Fruit fly (Drosophila melanogaster) whole organism, wandering third instar larva: Measurements from ENCODE around the gene CG13063.
A peak's percentile ranks its signal among the peaks of the same experiment; 100 is the strongest.

ENCODE experiments used
- Abd-B ChIP-seq: fragments of >200 bp; optimal IDR thresholded peaks from 2 replicates; lab custom pipeline; 2017; ENCODE audit warnings: missing biosample characterization, missing genetic modification characterization
- CG32264 ChIP-seq: fragments of 200-800 bp; sonication (Bioruptor generic); optimal IDR thresholded peaks from 2 replicates; lab custom pipeline; 2016; ENCODE audit warnings: missing biosample characterization, missing genetic modification characterization
- CG9705 ChIP-seq: fragments of 200-800 bp; sonication (Bioruptor generic); optimal IDR thresholded peaks from 2 replicates; lab custom pipeline; 2018; ENCODE audit warnings: missing biosample characterization, mild to moderate bottlenecking, missing genetic modification characterization
- CrebA ChIP-seq: fragments of 200-800 bp; sonication (Bioruptor generic); optimal IDR thresholded peaks from 2 replicates; lab custom pipeline; 2016; ENCODE audit warnings: missing biosample characterization, mild to moderate bottlenecking, missing genetic modification characterization, borderline replicate concordance
- Dfd ChIP-seq: fragments of >200 bp; optimal IDR thresholded peaks from 2 replicates; lab custom pipeline; 2017; ENCODE audit warnings: missing biosample characterization, missing genetic modification characterization
- GATAd ChIP-seq: sonication (Bioruptor generic); optimal IDR thresholded peaks from 2 replicates; lab custom pipeline; 2016; ENCODE audit warnings: missing biosample characterization, missing genetic modification characterization
- HLH106 ChIP-seq: fragments of 200-800 bp; optimal IDR thresholded peaks from 3 replicates; lab custom pipeline; 2019; ENCODE audit warnings: missing biosample characterization, mild to moderate bottlenecking, missing genetic modification characterization, moderate library complexity
- Hr78 ChIP-seq: fragments of >200 bp; optimal IDR thresholded peaks from 2 replicates; lab custom pipeline; 2017; ENCODE audit warnings: missing biosample characterization, missing genetic modification characterization
- Hr83 ChIP-seq: fragments of 200-300 bp; sonication (Bioruptor generic); optimal IDR thresholded peaks from 2 replicates; lab custom pipeline; 2016; ENCODE audit warnings: missing biosample characterization, mild to moderate bottlenecking, missing genetic modification characterization, moderate library complexity; ENCODE audit not compliant: poor library complexity, severe bottlenecking
- Jra ChIP-seq: sonication (Bioruptor generic); optimal IDR thresholded peaks from 2 replicates; lab custom pipeline; 2016; ENCODE audit warnings: missing biosample characterization, missing genetic modification characterization
- Mio ChIP-seq: sonication (Bioruptor generic); optimal IDR thresholded peaks from 2 replicates; lab custom pipeline; 2016; ENCODE audit warnings: missing biosample characterization, missing genetic modification characterization
- Myc ChIP-seq: fragments of >200 bp; optimal IDR thresholded peaks from 2 replicates; lab custom pipeline; 2017
- N ChIP-seq: fragments of >200 bp; optimal IDR thresholded peaks from 2 replicates; lab custom pipeline; 2018; ENCODE audit warnings: missing biosample characterization, missing external identifiers, missing genetic modification characterization
- OdsH ChIP-seq: fragments of 200-800 bp; sonication (Bioruptor generic); optimal IDR thresholded peaks from 2 replicates; lab custom pipeline; 2016; ENCODE audit warnings: missing biosample characterization, mild to moderate bottlenecking, missing genetic modification characterization
- Rel ChIP-seq, 2 experiments: fragments of 200-800 bp; sonication (Bioruptor generic) in 1 of 2; optimal IDR thresholded peaks; 2 replicates in 1 of 2; 3 replicates in 1 of 2; lab custom pipeline; 2016 to 2019; ENCODE audit warnings: mild to moderate bottlenecking in 2 of 2, missing biosample characterization in 2 of 2, missing genetic modification characterization in 2 of 2, moderate library complexity in 1 of 2
- Sp1 ChIP-seq: fragments of 200-800 bp; sonication (Bioruptor generic); optimal IDR thresholded peaks from 3 replicates; lab custom pipeline; 2019; ENCODE audit warnings: missing biosample characterization, mild to moderate bottlenecking, missing genetic modification characterization, moderate library complexity
- br ChIP-seq: fragments of 200-800 bp; sonication (Bioruptor generic); optimal IDR thresholded peaks from 2 replicates; lab custom pipeline; 2016; ENCODE audit warnings: missing biosample characterization, missing genetic modification characterization
- brk ChIP-seq: fragments of 200-800 bp; sonication (Bioruptor generic); optimal IDR thresholded peaks from 2 replicates; lab custom pipeline; 2016; ENCODE audit warnings: missing biosample characterization, mild to moderate bottlenecking, missing genetic modification characterization
- dl ChIP-seq, 2 experiments: fragments of 175-275, 200-275 bp in 1 of 2; fragments of 200-275 bp in 1 of 2; sonication (Bioruptor generic); optimal IDR thresholded peaks; lab custom pipeline; 2018; ENCODE audit warnings: mild to moderate bottlenecking in 2 of 2, missing biosample characterization in 2 of 2, missing genetic modification characterization in 2 of 2, moderate library complexity in 2 of 2; ENCODE audit not compliant: partially characterized antibody in 2 of 2, insufficient read depth in 1 of 2
- dmrt93B ChIP-seq: fragments of 200-800 bp; sonication (Bioruptor generic); optimal IDR thresholded peaks from 2 replicates; lab custom pipeline; 2018; ENCODE audit warnings: missing biosample characterization, mild to moderate bottlenecking, missing genetic modification characterization
- dsf ChIP-seq: sonication (Bioruptor generic); optimal IDR thresholded peaks from 2 replicates; lab custom pipeline; 2016; ENCODE audit warnings: missing biosample characterization, missing genetic modification characterization, borderline replicate concordance
- ey ChIP-seq: fragments of 200-800 bp; sonication (Bioruptor generic); optimal IDR thresholded peaks from 2 replicates; lab custom pipeline; 2016; ENCODE audit warnings: missing biosample characterization, missing genetic modification characterization
- foxo ChIP-seq, 2 experiments: fragments of 200-800 bp; sonication (Bioruptor generic); optimal IDR thresholded peaks; 2 replicates in 1 of 2; 3 replicates in 1 of 2; lab custom pipeline; 2016 to 2017; ENCODE audit warnings: missing biosample characterization in 2 of 2, missing genetic modification characterization in 2 of 2
- fru ChIP-seq: fragments of 200-800 bp; sonication (Bioruptor generic); optimal IDR thresholded peaks from 3 replicates; lab custom pipeline; 2016; ENCODE audit warnings: missing biosample characterization, mild to moderate bottlenecking, missing genetic modification characterization
- jim ChIP-seq: fragments of 175-275, 200-325 bp; sonication (Bioruptor generic); optimal IDR thresholded peaks from 2 replicates; lab custom pipeline; 2016; ENCODE audit warnings: missing biosample characterization, mild to moderate bottlenecking, missing genetic modification characterization
- lola ChIP-seq: fragments of >200 bp; optimal IDR thresholded peaks from 2 replicates; lab custom pipeline; 2017; ENCODE audit warnings: missing biosample characterization, missing genetic modification characterization
- psq ChIP-seq: fragments of 200-800 bp; sonication (Bioruptor generic); optimal IDR thresholded peaks from 3 replicates; lab custom pipeline; 2017; ENCODE audit warnings: missing biosample characterization, mild to moderate bottlenecking, missing genetic modification characterization, moderate library complexity
- rgr ChIP-seq: fragments of 200-800 bp; sonication (Bioruptor generic); optimal IDR thresholded peaks from 3 replicates; lab custom pipeline; 2016; ENCODE audit warnings: missing biosample characterization, mild to moderate bottlenecking, missing genetic modification characterization
- sv ChIP-seq: fragments of 200-800 bp; sonication (Bioruptor generic); optimal IDR thresholded peaks from 3 replicates; lab custom pipeline; 2016; ENCODE audit warnings: missing biosample characterization, missing genetic modification characterization
- tai ChIP-seq: sonication (Bioruptor generic); optimal IDR thresholded peaks from 2 replicates; lab custom pipeline; 2016; ENCODE audit warnings: missing biosample characterization, missing genetic modification characterization
- usp ChIP-seq: fragments of >200 bp; optimal IDR thresholded peaks from 2 replicates; lab custom pipeline; 2017; ENCODE audit warnings: missing biosample characterization, missing genetic modification characterization
- woc ChIP-seq: sonication (Bioruptor generic); optimal IDR thresholded peaks from 2 replicates; lab custom pipeline; 2016; ENCODE audit warnings: missing biosample characterization, mild to moderate bottlenecking, missing genetic modification characterization

CG13063 gene

dm6 chr3L:16309972-16310371, 3.6 kb downstream of the CG13063 start:
- no peak for TF ChIP-seq brk (GFP tag; lab: Kevin White, UChicago)
- TF ChIP-seq Sp1 (GFP tag; lab: Kevin White, UChicago): no peak
- no peak for TF ChIP-seq Abd-B (GFP tag; lab: Kevin White, UChicago)
- no peak for TF ChIP-seq GATAd (GFP tag; lab: Kevin White, UChicago)
- no peak for TF ChIP-seq dsf (GFP tag; lab: Kevin White, UChicago)
- TF ChIP-seq woc: no peak
- TF ChIP-seq CG32264 (GFP tag; lab: Kevin White, UChicago): no peak
- no peak for TF ChIP-seq Dfd (GFP tag; lab: Kevin White, UChicago)
- no peak for TF ChIP-seq CrebA
- no peak for TF ChIP-seq Rel (GFP tag; optimal IDR thresholded peaks at IDR 0.05; lab: Kevin White, UChicago)
- no peak for TF ChIP-seq Rel (tag; optimal IDR thresholded peaks at IDR 0.05; lab: Kevin White, UChicago)
- no peak for TF ChIP-seq HLH106 (tag; lab: Kevin White, UChicago)
- TF ChIP-seq Jra: no peak
- no peak for TF ChIP-seq N (GFP tag; lab: Kevin White, UChicago)
- no peak for TF ChIP-seq dmrt93B (GFP tag; lab: Kevin White, UChicago)
- TF ChIP-seq ey (GFP tag; lab: Kevin White, UChicago): peak; percentile 32
- no peak for TF ChIP-seq usp (GFP tag; lab: Kevin White, UChicago)
- peak; percentile 17 for TF ChIP-seq br (GFP tag; lab: Kevin White, UChicago)
- TF ChIP-seq foxo (GFP tag; optimal IDR thresholded peaks at IDR 0.05; lab: Kevin White, UChicago): peak in 1 of 2 experiments; percentile 55
- TF ChIP-seq fru (GFP tag; lab: Kevin White, UChicago): no peak

- TF ChIP-seq Hr83 (GFP tag; lab: Kevin White, UChicago) (no peak), lola (no peak), sv (GFP tag; lab: Kevin White, UChicago) (no peak), usp (GFP tag; lab: Kevin White, UChicago) (no peak), CG9705 (GFP tag; lab: Kevin White, UChicago) (no peak), jim (no peak), Hr78 (GFP tag; lab: Kevin White, UChicago) (no peak), dl (GFP tag; optimal IDR thresholded peaks at IDR 0.05; lab: Kevin White, UChicago; ENCODE audit: insufficient read depth in 1 of 2, partially characterized antibody in 2 of 2) (no peak), HLH106 (tag; lab: Kevin White, UChicago) (no peak), dmrt93B (GFP tag; lab: Kevin White, UChicago) (no peak), CG32264 (GFP tag; lab: Kevin White, UChicago) (no peak), br (GFP tag; lab: Kevin White, UChicago) (no peak), fru (GFP tag; lab: Kevin White, UChicago) (no peak), brk (GFP tag; lab: Kevin White, UChicago) (no peak), foxo (GFP tag; optimal IDR thresholded peaks at IDR 0.05; lab: Kevin White, UChicago) (no peak), Myc (no peak), OdsH (no peak), Rel (GFP tag; optimal IDR thresholded peaks at IDR 0.05; lab: Kevin White, UChicago) (no peak), Rel (tag; optimal IDR thresholded peaks at IDR 0.05; lab: Kevin White, UChicago) (no peak), GATAd (GFP tag; lab: Kevin White, UChicago) (no peak), rgr (GFP tag; lab: Kevin White, UChicago) (no peak)
These were observed 7.6 kb downstream of the CG13063 start, which contains the start of gene CG13062 for dm6 chr3L:16313985-16314384. CG13062 (plus strand) TSS chr3L:16314285.

dm6 chr3L:16317724-16318123, 11.3 kb downstream of the CG13063 start, which contains the start of gene Nplp3:
Nplp3 (plus strand) TSS chr3L:16318024.
- TF ChIP-seq tai (GFP tag; lab: Kevin White, UChicago) (no peak), Hr83 (GFP tag; lab: Kevin White, UChicago) (no peak), rgr (GFP tag; lab: Kevin White, UChicago) (no peak), br (GFP tag; lab: Kevin White, UChicago) (no peak)

dm6 chr3L:16319399-16319906, 13.1 kb downstream of the CG13063 start, which contains the start of the genes CG13041 and CG13060:
CG13041 (minus strand) TSS chr3L:16319526.
CG13060 (plus strand) TSS chr3L:16319856.
- TF ChIP-seq jim (no peak), dmrt93B (GFP tag; lab: Kevin White, UChicago) (no peak), CG32264 (GFP tag; lab: Kevin White, UChicago) (no peak), sv (GFP tag; lab: Kevin White, UChicago) (no peak), Mio (no peak), dsf (GFP tag; lab: Kevin White, UChicago) (no peak), HLH106 (tag; lab: Kevin White, UChicago) (no peak), N (GFP tag; lab: Kevin White, UChicago) (no peak), Hr83 (GFP tag; lab: Kevin White, UChicago) (no peak), tai (GFP tag; lab: Kevin White, UChicago) (no peak), brk (GFP tag; lab: Kevin White, UChicago) (no peak), fru (GFP tag; lab: Kevin White, UChicago) (no peak), Jra (no peak), Sp1 (GFP tag; lab: Kevin White, UChicago) (no peak), Myc (no peak), lola (no peak), dl (GFP tag; optimal IDR thresholded peaks at IDR 0.05; lab: Kevin White, UChicago; ENCODE audit: insufficient read depth in 1 of 2, partially characterized antibody in 2 of 2) (no peak), Hr78 (GFP tag; lab: Kevin White, UChicago) (no peak), psq (GFP tag; lab: Kevin White, UChicago) (no peak), Rel (GFP tag; optimal IDR thresholded peaks at IDR 0.05; lab: Kevin White, UChicago) (no peak), Rel (tag; optimal IDR thresholded peaks at IDR 0.05; lab: Kevin White, UChicago) (no peak)
